Fruit fly (Drosophila melanogaster) Kc167 (cell line): ENCODE results near the gene nbs.

ENCODE experiments used
- Sin3A ChIP-seq: fragments of >200 bp; optimal IDR thresholded peaks from 2 replicates; lab custom pipeline; 2018; ENCODE audit warnings: missing external identifiers
- h ChIP-seq: fragments of >200 bp; optimal IDR thresholded peaks from 3 replicates; lab custom pipeline; 2018; ENCODE audit warnings: missing external identifiers
- insv ChIP-seq: fragments of >200 bp; optimal IDR thresholded peaks from 3 replicates; lab custom pipeline; 2018; ENCODE audit warnings: missing external identifiers
- psq ChIP-seq: fragments of >200 bp; optimal IDR thresholded peaks from 2 replicates; lab custom pipeline; 2017; ENCODE audit warnings: missing external identifiers
- ttk ChIP-seq: sonication (Bioruptor generic); optimal IDR thresholded peaks from 2 replicates; lab custom pipeline; 2017; ENCODE audit warnings: missing external identifiers

DNA sequence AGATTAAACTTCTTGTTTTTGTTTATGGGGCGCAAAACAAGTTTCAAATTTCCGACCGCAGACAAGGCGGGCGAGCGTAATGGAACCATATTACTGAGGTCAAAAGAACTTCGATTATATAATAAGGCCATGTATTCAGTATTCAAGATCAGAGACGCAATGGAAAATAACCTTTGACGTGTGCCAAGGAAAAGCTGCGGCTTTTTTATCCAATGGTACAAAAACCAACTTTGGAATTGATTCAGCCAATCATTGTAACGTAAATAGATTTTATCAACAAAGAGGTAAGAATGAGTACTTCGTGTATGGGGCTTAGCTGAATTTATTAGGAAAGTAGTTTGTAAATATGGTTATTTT is 25.5 kb downstream of the nbs start:
- TF ChIP-seq h (lab: Kevin White, UChicago) (no peak), Sin3A (lab: Kevin White, UChicago) (no peak), insv (lab: Kevin White, UChicago) (no peak), psq (no peak), ttk (no peak)
